Fruit fly (Drosophila melanogaster) whole organism, prepupa: Measurements from ENCODE around the gene CG18233.

ENCODE experiments used
- Blimp-1 ChIP-seq: fragments of 200-800 bp; sonication (Bioruptor generic); optimal IDR thresholded peaks from 3 replicates; lab custom pipeline; 2017; ENCODE audit warnings: missing biosample characterization, missing genetic modification characterization, mild to moderate bottlenecking, moderate library complexity, missing genetic modification reagents
- CG10631 ChIP-seq: fragments of 200-800 bp; sonication (Bioruptor generic); optimal IDR thresholded peaks from 2 replicates; lab custom pipeline; 2016; ENCODE audit warnings: missing biosample characterization, missing genetic modification characterization
- CG10669 ChIP-seq: fragments of 200-800 bp; sonication (Bioruptor generic); optimal IDR thresholded peaks from 3 replicates; lab custom pipeline; 2018; ENCODE audit warnings: missing biosample characterization, mild to moderate bottlenecking, missing genetic modification characterization, moderate library complexity
- CG11294 ChIP-seq: fragments of 200-800 bp; sonication (Bioruptor generic); IDR thresholded peaks from 2 replicates; pipeline ENCODE4 v1.3.6; 2022; ENCODE audit warnings: missing biosample characterization, missing genetic modification characterization
- CG11902 ChIP-seq: fragments of 200-800 bp; sonication (Bioruptor generic); optimal IDR thresholded peaks from 3 replicates; lab custom pipeline; 2016; ENCODE audit warnings: missing biosample characterization, missing genetic modification characterization
- CG15336 ChIP-seq: fragments of 200-800 bp; sonication (Bioruptor generic); IDR thresholded peaks from 2 replicates; pipeline ENCODE4 v1.3.6; 2022; ENCODE audit warnings: missing biosample characterization, missing genetic modification characterization
- CG1621 ChIP-seq: fragments of 200-800 bp; sonication (Bioruptor generic); optimal IDR thresholded peaks from 3 replicates; lab custom pipeline; 2018; ENCODE audit warnings: missing biosample characterization, mild to moderate bottlenecking, missing genetic modification characterization
- CG6163 ChIP-seq: fragments of 200-800 bp; sonication (Bioruptor generic); IDR thresholded peaks from 3 replicates; pipeline ENCODE4 v1.3.6; 2022; ENCODE audit warnings: missing biosample characterization, missing genetic modification characterization
- CG6276 ChIP-seq: fragments of 200-800 bp; sonication (Bioruptor generic); optimal IDR thresholded peaks from 2 replicates; lab custom pipeline; 2017; ENCODE audit warnings: missing biosample characterization, mild to moderate bottlenecking, missing genetic modification characterization
- CG6808 ChIP-seq: fragments of 200-800 bp; sonication (Bioruptor generic); optimal IDR thresholded peaks from 3 replicates; lab custom pipeline; 2017; ENCODE audit warnings: missing biosample characterization, missing genetic modification characterization, mild to moderate bottlenecking, moderate library complexity, missing genetic modification reagents
- CG6854 ChIP-seq: fragments of 200-800 bp; sonication (Bioruptor generic); optimal IDR thresholded peaks from 2 replicates; lab custom pipeline; 2017; ENCODE audit warnings: missing biosample characterization, mild to moderate bottlenecking, missing genetic modification characterization
- CG8319 ChIP-seq: fragments of 200-800 bp; sonication (Bioruptor generic); optimal IDR thresholded peaks from 3 replicates; lab custom pipeline; 2016; ENCODE audit warnings: missing biosample characterization, missing genetic modification characterization
- CG9139 ChIP-seq: fragments of 200-800 bp; sonication (Bioruptor generic); optimal IDR thresholded peaks from 3 replicates; lab custom pipeline; 2017; ENCODE audit warnings: missing biosample characterization, mild to moderate bottlenecking, missing genetic modification characterization
- Ets21C ChIP-seq: fragments of 200-800 bp; sonication (Bioruptor generic); optimal IDR thresholded peaks from 3 replicates; lab custom pipeline; 2016; ENCODE audit warnings: missing biosample characterization, missing genetic modification characterization
- Ets96B ChIP-seq: fragments of 200-800 bp; optimal IDR thresholded peaks from 2 replicates; lab custom pipeline; 2019; ENCODE audit warnings: missing biosample characterization, mild to moderate bottlenecking, missing genetic modification characterization, moderate library complexity
- Gug ChIP-seq: fragments of 200-800 bp; sonication (Bioruptor generic); IDR thresholded peaks from 2 replicates; pipeline ENCODE4 v1.3.6; 2022; ENCODE audit warnings: missing biosample characterization, missing genetic modification characterization
- Hr38 ChIP-seq: sonication (Bioruptor generic); optimal IDR thresholded peaks from 2 replicates; lab custom pipeline; 2016; ENCODE audit warnings: missing biosample characterization, missing genetic modification characterization
- Hr39 ChIP-seq: fragments of 200-800 bp; sonication (Bioruptor generic); optimal IDR thresholded peaks from 2 replicates; lab custom pipeline; 2016; ENCODE audit warnings: missing biosample characterization, missing genetic modification characterization
- Hr4 ChIP-seq: fragments of 200-800 bp; sonication (Bioruptor generic); optimal IDR thresholded peaks from 3 replicates; lab custom pipeline; 2016; ENCODE audit warnings: missing biosample characterization, missing genetic modification characterization
- Lpt ChIP-seq: fragments of 200-800 bp; sonication (Bioruptor generic); optimal IDR thresholded peaks from 3 replicates; lab custom pipeline; 2016; ENCODE audit warnings: missing biosample characterization, missing genetic modification characterization
- Met ChIP-seq: fragments of 200-800 bp; sonication (Bioruptor generic); optimal IDR thresholded peaks from 3 replicates; lab custom pipeline; 2016; ENCODE audit warnings: missing biosample characterization, missing genetic modification characterization
- Sox14 ChIP-seq: fragments of 200-800 bp; sonication (Bioruptor generic); optimal IDR thresholded peaks from 3 replicates; lab custom pipeline; 2016; ENCODE audit warnings: missing biosample characterization, missing genetic modification characterization
- Sox15 ChIP-seq: fragments of 200-800 bp; sonication (Bioruptor generic); optimal IDR thresholded peaks from 3 replicates; lab custom pipeline; 2016; ENCODE audit warnings: missing biosample characterization, missing genetic modification characterization
- achi ChIP-seq: fragments of 200-800 bp; sonication (Bioruptor generic); optimal IDR thresholded peaks from 3 replicates; lab custom pipeline; 2016; ENCODE audit warnings: missing biosample characterization, missing genetic modification characterization
- acj6 ChIP-seq: fragments of 200-800 bp; sonication (Bioruptor generic); optimal IDR thresholded peaks from 3 replicates; lab custom pipeline; 2016; ENCODE audit warnings: missing biosample characterization, missing genetic modification characterization
- dac ChIP-seq: fragments of 200-800 bp; sonication (Bioruptor generic); optimal IDR thresholded peaks from 2 replicates; lab custom pipeline; 2017; ENCODE audit warnings: missing biosample characterization, mild to moderate bottlenecking, missing genetic modification characterization
- dsx ChIP-seq: fragments of 200-800 bp; optimal IDR thresholded peaks from 3 replicates; lab custom pipeline; 2019; ENCODE audit warnings: missing biosample characterization, mild to moderate bottlenecking, missing genetic modification characterization, moderate library complexity; ENCODE audit not compliant: poor library complexity, severe bottlenecking
- eg ChIP-seq: fragments of 200-800 bp; sonication (Bioruptor generic); IDR thresholded peaks from 3 replicates; pipeline ENCODE4 v1.3.6; 2022; ENCODE audit warnings: missing biosample characterization, missing genetic modification characterization
- esn ChIP-seq: fragments of 200-800 bp; sonication (Bioruptor generic); optimal IDR thresholded peaks from 2 replicates; lab custom pipeline; 2016; ENCODE audit warnings: missing biosample characterization, mild to moderate bottlenecking, missing genetic modification characterization, moderate library complexity
- fd59A ChIP-seq: fragments of 200-800 bp; sonication (Bioruptor generic); optimal IDR thresholded peaks from 2 replicates; lab custom pipeline; 2017; ENCODE audit warnings: missing biosample characterization, mild to moderate bottlenecking, missing genetic modification characterization, missing genetic modification reagents
- fd85E ChIP-seq: fragments of 200-800 bp; sonication (Bioruptor generic); optimal IDR thresholded peaks from 3 replicates; lab custom pipeline; 2016; ENCODE audit warnings: missing biosample characterization, missing genetic modification characterization
- fkh ChIP-seq: fragments of 200-800 bp; sonication (Bioruptor generic); optimal IDR thresholded peaks from 3 replicates; lab custom pipeline; 2017; ENCODE audit warnings: missing biosample characterization, mild to moderate bottlenecking, missing genetic modification characterization, moderate library complexity
- lz ChIP-seq: fragments of 200-800 bp; sonication (Bioruptor generic); optimal IDR thresholded peaks from 3 replicates; lab custom pipeline; 2016; ENCODE audit warnings: missing biosample characterization, missing genetic modification characterization
- net ChIP-seq: fragments of 200-800 bp; sonication (Bioruptor generic); optimal IDR thresholded peaks from 3 replicates; lab custom pipeline; 2016; ENCODE audit warnings: missing biosample characterization, missing genetic modification characterization
- pdm3 ChIP-seq: fragments of 200-800 bp; sonication (Bioruptor generic); optimal IDR thresholded peaks from 3 replicates; lab custom pipeline; 2016; ENCODE audit warnings: missing biosample characterization, missing genetic modification characterization
- salr ChIP-seq, 2 experiments: fragments of 200-800 bp; sonication (Bioruptor generic); optimal IDR thresholded peaks; 3 replicates each; lab custom pipeline; 2016 to 2018; ENCODE audit warnings: missing biosample characterization in 2 of 2, missing genetic modification characterization in 2 of 2, mild to moderate bottlenecking in 1 of 2
- ss ChIP-seq, 2 experiments: fragments of 200-800 bp; sonication (Bioruptor generic); optimal IDR thresholded peaks; 2 replicates in 1 of 2; 3 replicates in 1 of 2; lab custom pipeline; 2017 to 2018; ENCODE audit warnings: mild to moderate bottlenecking in 2 of 2, missing biosample characterization in 2 of 2, missing genetic modification characterization in 2 of 2, moderate library complexity in 1 of 2
- svp ChIP-seq: fragments of 200-800 bp; sonication (Bioruptor generic); peaks from one replicate; lab custom pipeline; 2016; ENCODE audit warnings: missing biosample characterization, missing genetic modification characterization
- topi ChIP-seq: fragments of 200-800 bp; sonication (Bioruptor generic); optimal IDR thresholded peaks from 3 replicates; lab custom pipeline; 2016; ENCODE audit warnings: missing biosample characterization, missing genetic modification characterization
- vri ChIP-seq: fragments of 200-800 bp; sonication (Bioruptor generic); optimal IDR thresholded peaks from 3 replicates; lab custom pipeline; 2016; ENCODE audit warnings: missing biosample characterization, mild to moderate bottlenecking, missing genetic modification characterization

The CG18233 gene

dm6 chr3L:18627657-18628455 is 22.6 kb downstream of the CG18233 start (continued):
- TF ChIP-seq acj6, result no peak
- no peak for TF ChIP-seq CG10669 (GFP tag; lab: Kevin White, UChicago)
- TF ChIP-seq Gug (GFP tag; lab: Robert Waterston, UW), result no peak
- TF ChIP-seq CG11294, result no peak
- TF ChIP-seq Sox15 (GFP tag; lab: Kevin White, UChicago), result no peak
- no peak for TF ChIP-seq esn (GFP tag; lab: Kevin White, UChicago)
- TF ChIP-seq CG6808 (GFP tag; lab: Kevin White, UChicago), result peak; percentile 15
- TF ChIP-seq CG6854 (GFP tag; lab: Kevin White, UChicago), result no peak
- no peak for TF ChIP-seq net (GFP tag; lab: Kevin White, UChicago)
- TF ChIP-seq svp (GFP tag; lab: Kevin White, UChicago), result peak; percentile 30
- TF ChIP-seq salr (GFP tag; optimal IDR thresholded peaks at IDR 0.05; lab: Kevin White, UChicago), result peak in 1 of 2 experiments; percentile 68
- TF ChIP-seq achi, result no peak
- no peak for TF ChIP-seq Ets96B
- no peak for TF ChIP-seq topi (GFP tag; lab: Kevin White, UChicago)
- peak; percentile 26; the same call in 1 of the 2 replicates for TF ChIP-seq CG15336 (GFP tag; lab: Robert Waterston, UW)
- no peak for TF ChIP-seq vri (GFP tag; lab: Kevin White, UChicago)
- no peak for TF ChIP-seq pdm3
- 0 out of 3 replicates have a peak, but pooled peaks have one; percentile 16 for TF ChIP-seq CG6163 (GFP tag; lab: Robert Waterston, UW)
- no peak for TF ChIP-seq CG11902 (GFP tag; lab: Kevin White, UChicago)
- TF ChIP-seq dsx (GFP tag; lab: Kevin White, UChicago), result peak; percentile 36
- TF ChIP-seq Ets21C (GFP tag; lab: Kevin White, UChicago), result no peak
- TF ChIP-seq dac (GFP tag; lab: Kevin White, UChicago), result peak; percentile 26
- TF ChIP-seq fd85E (GFP tag; lab: Kevin White, UChicago), result no peak
- peak; percentile 1 for TF ChIP-seq CG1621 (tag; lab: Kevin White, UChicago)
- TF ChIP-seq lz (GFP tag; lab: Kevin White, UChicago), result no peak
- TF ChIP-seq Lpt (GFP tag; lab: Kevin White, UChicago), result no peak
- no peak for TF ChIP-seq Hr38 (GFP tag; lab: Kevin White, UChicago)
- TF ChIP-seq ss (GFP tag; optimal IDR thresholded peaks at IDR 0.05; lab: Kevin White, UChicago), result peak; percentile 58 to 69
- TF ChIP-seq CG10631, result no peak
- no peak for TF ChIP-seq Blimp-1
- peak; percentile 74 for TF ChIP-seq CG6276 (GFP tag; lab: Kevin White, UChicago)
- no peak for TF ChIP-seq Sox14
- no peak for TF ChIP-seq Met (GFP tag; lab: Kevin White, UChicago)
- no peak for TF ChIP-seq CG9139 (GFP tag; lab: Kevin White, UChicago)
- TF ChIP-seq fkh (GFP tag; lab: Kevin White, UChicago), result no peak
- no peak for TF ChIP-seq fd59A (GFP tag; lab: Kevin White, UChicago)
- no peak for TF ChIP-seq CG8319 (GFP tag; lab: Kevin White, UChicago)

- TF ChIP-seq dac (GFP tag; lab: Kevin White, UChicago), result no peak
- 0 out of 3 replicates have a peak, but pooled peaks have one; percentile 15 for TF ChIP-seq eg (GFP tag; lab: Robert Waterston, UW)
- TF ChIP-seq Hr39, result no peak
- peak; percentile 6 for TF ChIP-seq CG6276 (GFP tag; lab: Kevin White, UChicago)
- TF ChIP-seq achi, result no peak
- no peak for TF ChIP-seq CG11294
- TF ChIP-seq Hr4, result no peak
Observed at dm6 chr3L:18628458-18628857, 23.2 kb downstream of the CG18233 start.
